Worm (Caenorhabditis elegans) whole organism, mixed stage, embryonic: Measurements from ENCODE around the gene srt-12.
"Not testable (repeated sequence)": the region's sequence is repeated elsewhere in the genome, so short reads cannot be mapped to it uniquely, and the experiment has no call there.

Experiments used
- M03D4.4 ChIP-seq: sonication (generic microtip); optimal IDR thresholded peaks from 2 replicates; lab custom pipeline; 2017; ENCODE audit warnings: mild to moderate bottlenecking, missing genetic modification characterization, missing compliant biosample characterization
- bed-3 ChIP-seq: fragments of 200-800 bp; sonication (Bioruptor generic); optimal IDR thresholded peaks from 3 replicates; lab custom pipeline; 2018; ENCODE audit warnings: mild to moderate bottlenecking, missing genetic modification characterization, moderate library complexity, missing compliant biosample characterization
- blmp-1 ChIP-seq: fragments of 150-350 bp; optimal IDR thresholded peaks from 2 replicates; lab custom pipeline; 2014; ENCODE audit warnings: missing biosample characterization, missing genetic modification characterization
- ceh-39 ChIP-seq: fragments of 150-350 bp; optimal IDR thresholded peaks from 2 replicates; lab custom pipeline; 2014; ENCODE audit warnings: missing biosample characterization, missing genetic modification characterization
- ceh-43 ChIP-seq: fragments of 200-800 bp; sonication (Bioruptor generic); optimal IDR thresholded peaks from 2 replicates; lab custom pipeline; 2018; ENCODE audit warnings: mild to moderate bottlenecking, missing genetic modification characterization, moderate library complexity, missing compliant biosample characterization
- ceh-83 ChIP-seq: fragments of 200-800 bp; sonication (Bioruptor generic); optimal IDR thresholded peaks from 2 replicates; lab custom pipeline; 2018; ENCODE audit warnings: mild to moderate bottlenecking, missing genetic modification characterization, missing compliant biosample characterization
- cnd-1 ChIP-seq: fragments of 200-800 bp; sonication (Bioruptor generic); optimal IDR thresholded peaks from 2 replicates; lab custom pipeline; 2018; ENCODE audit warnings: mild to moderate bottlenecking, missing genetic modification characterization, missing compliant biosample characterization
- drap-1 ChIP-seq: fragments of 200-800 bp; sonication (Bioruptor generic); optimal IDR thresholded peaks from 3 replicates; lab custom pipeline; 2018; ENCODE audit warnings: mild to moderate bottlenecking, missing genetic modification characterization, missing compliant biosample characterization
- elt-1 ChIP-seq: sonication (generic microtip); optimal IDR thresholded peaks from 2 replicates; lab custom pipeline; 2017; ENCODE audit warnings: missing genetic modification characterization, mild to moderate bottlenecking, missing compliant biosample characterization, antibody characterized with exemption, moderate library complexity, borderline replicate concordance; ENCODE audit not compliant: insufficient read depth
- elt-3 ChIP-seq: fragments of 150-350 bp; optimal IDR thresholded peaks from 2 replicates; lab custom pipeline; 2014; ENCODE audit warnings: missing biosample characterization, missing genetic modification characterization
- flh-1 ChIP-seq: fragments of 200-800 bp; sonication (Bioruptor generic); optimal IDR thresholded peaks from 2 replicates; lab custom pipeline; 2018; ENCODE audit warnings: mild to moderate bottlenecking, missing genetic modification characterization, moderate library complexity, missing compliant biosample characterization
- hlh-1 ChIP-seq: fragments of 150-350 bp; optimal IDR thresholded peaks from 2 replicates; lab custom pipeline; 2014; ENCODE audit warnings: missing biosample characterization, missing genetic modification reagents, missing genetic modification characterization
- lin-13 ChIP-seq: fragments of 150-350 bp; optimal IDR thresholded peaks from 2 replicates; lab custom pipeline; 2014; ENCODE audit warnings: missing biosample characterization, missing genetic modification characterization
- lin-32 ChIP-seq: fragments of 200-800 bp; sonication (Bioruptor generic); optimal IDR thresholded peaks from 2 replicates; lab custom pipeline; 2018; ENCODE audit warnings: mild to moderate bottlenecking, missing genetic modification characterization, missing compliant biosample characterization
- lsy-2 ChIP-seq: fragments of 150-350 bp; optimal IDR thresholded peaks from 2 replicates; lab custom pipeline; 2014; ENCODE audit warnings: missing biosample characterization, missing genetic modification characterization
- mab-5 ChIP-seq: fragments of 150-350 bp; optimal IDR thresholded peaks from 2 replicates; lab custom pipeline; 2014; ENCODE audit warnings: missing biosample characterization, missing genetic modification characterization
- mep-1 ChIP-seq: fragments of 150-350 bp; optimal IDR thresholded peaks from 2 replicates; lab custom pipeline; 2017; ENCODE audit warnings: missing biosample characterization, missing genetic modification reagents, missing genetic modification characterization, inconsistent platforms
- mls-2 ChIP-seq: sonication (generic microtip); optimal IDR thresholded peaks from 2 replicates; lab custom pipeline; 2016; ENCODE audit warnings: mild to moderate bottlenecking, missing genetic modification characterization, moderate library complexity, missing compliant biosample characterization
- nhr-12 ChIP-seq: fragments of 150-350 bp; optimal IDR thresholded peaks from 2 replicates; lab custom pipeline; 2014; ENCODE audit warnings: missing biosample characterization, missing genetic modification characterization
- nhr-237 ChIP-seq: fragments of 150-350 bp; optimal IDR thresholded peaks from 2 replicates; lab custom pipeline; 2014; ENCODE audit warnings: missing biosample characterization, missing genetic modification characterization
- nhr-28 ChIP-seq: fragments of 150-350 bp; optimal IDR thresholded peaks from 2 replicates; lab custom pipeline; 2014; ENCODE audit warnings: missing biosample characterization, missing genetic modification characterization
- nhr-76 ChIP-seq: sonication (generic microtip); optimal IDR thresholded peaks from 2 replicates; lab custom pipeline; 2017; ENCODE audit warnings: missing biosample characterization, missing genetic modification characterization
- pha-4 ChIP-seq: fragments of 150-350 bp; optimal IDR thresholded peaks from 2 replicates; lab custom pipeline; 2018; ENCODE audit warnings: missing biosample characterization, missing genetic modification reagents, missing genetic modification characterization
- sem-2 ChIP-seq: fragments of 200-800 bp; sonication (Bioruptor generic); optimal IDR thresholded peaks from 2 replicates; lab custom pipeline; 2018; ENCODE audit warnings: mild to moderate bottlenecking, missing genetic modification characterization, missing compliant biosample characterization
- snpc-4 ChIP-seq: fragments of 150-350 bp; optimal IDR thresholded peaks from 2 replicates; lab custom pipeline; 2014; ENCODE audit warnings: missing biosample characterization, missing genetic modification characterization
- sptf-1 ChIP-seq: sonication (generic microtip); optimal IDR thresholded peaks from 2 replicates; lab custom pipeline; 2017; ENCODE audit warnings: mild to moderate bottlenecking, missing genetic modification characterization, moderate library complexity, missing compliant biosample characterization
- tbx-8 ChIP-seq: fragments of 200-800 bp; sonication (Bioruptor generic); optimal IDR thresholded peaks from 2 replicates; lab custom pipeline; 2018; ENCODE audit warnings: mild to moderate bottlenecking, missing genetic modification characterization, moderate library complexity, missing compliant biosample characterization
- unc-120 ChIP-seq: sonication (generic microtip); optimal IDR thresholded peaks from 2 replicates; lab custom pipeline; 2017; ENCODE audit warnings: missing genetic modification characterization, missing compliant biosample characterization; ENCODE audit not compliant: poor library complexity, severe bottlenecking
- unc-39 ChIP-seq: fragments of 150-350 bp; optimal IDR thresholded peaks from 2 replicates; lab custom pipeline; 2014; ENCODE audit warnings: missing biosample characterization, missing genetic modification characterization
- unc-62 ChIP-seq: fragments of 150-350 bp; optimal IDR thresholded peaks from 2 replicates; lab custom pipeline; 2014; ENCODE audit warnings: missing biosample characterization, missing genetic modification reagents, missing genetic modification characterization
- ztf-11 ChIP-seq: fragments of 150-350 bp; optimal IDR thresholded peaks from 2 replicates; lab custom pipeline; 2014; ENCODE audit warnings: missing biosample characterization, missing genetic modification characterization

Gene srt-12

ce11 chrV:4216902-4217301 is 25.4 kb downstream of the srt-12 start:
- TF ChIP-seq ceh-39 (tag; lab: Kevin White, UChicago): no peak
- no peak for TF ChIP-seq nhr-237 (tag; lab: Kevin White, UChicago)
- TF ChIP-seq snpc-4 (tag; lab: Kevin White, UChicago): no peak
- no peak for TF ChIP-seq ceh-83
- no peak for TF ChIP-seq hlh-1 (tag; lab: Kevin White, UChicago)
- no peak for TF ChIP-seq unc-39 (tag; lab: Kevin White, UChicago)
- no peak for TF ChIP-seq unc-120 (tag; lab: Kevin White, UChicago)
- TF ChIP-seq blmp-1 (tag; lab: Kevin White, UChicago): no peak

DNA sequence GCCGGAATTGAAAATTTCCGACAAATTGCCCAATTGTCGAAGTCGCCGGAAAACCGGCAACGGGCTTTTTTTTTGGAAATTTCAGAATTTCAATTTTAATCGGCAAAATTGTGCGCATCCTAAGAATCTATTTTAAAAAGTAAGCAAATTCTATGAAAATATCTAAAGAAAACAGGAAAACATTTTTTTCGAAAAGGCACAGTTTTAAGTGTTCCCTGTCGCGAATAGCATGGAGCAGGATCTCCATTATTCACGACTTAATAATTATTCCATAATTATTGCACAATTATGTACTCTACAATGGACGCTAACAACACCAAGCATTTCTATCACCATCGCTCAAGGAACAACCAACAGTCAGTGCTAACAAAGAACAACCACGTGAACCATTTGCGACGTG is 26.5 kb downstream of the srt-12 start, which contains the start of gene H43I07.4:
H43I07.4 (plus strand) TSS at position 301 of the 400 bp plus-strand sequence.
- TF ChIP-seq pha-4 (tag; lab: Kevin White, UChicago); lin-13; tbx-8 (GFP tag; lab: Kevin White, UChicago): not testable (repeated sequence)
- TF ChIP-seq, all 35 proteins: peak for 0; not testable (repeated sequence) for 35

ce11 chrV:4211521-4211920 is 30.8 kb downstream of the srt-12 start:
- no peak for TF ChIP-seq blmp-1 (tag; lab: Kevin White, UChicago)
- TF ChIP-seq flh-1 (GFP tag; lab: Kevin White, UChicago): no peak
- no peak for TF ChIP-seq lin-32 (GFP tag; lab: Kevin White, UChicago)
- no peak for TF ChIP-seq unc-62 (GFP tag; lab: Kevin White, UChicago)
- TF ChIP-seq ceh-39 (tag; lab: Kevin White, UChicago): no peak
- no peak for TF ChIP-seq ceh-83
- TF ChIP-seq ztf-11 (tag; lab: Kevin White, UChicago): no peak
- no peak for TF ChIP-seq sptf-1 (tag; lab: Kevin White, UChicago)
- TF ChIP-seq unc-120 (tag; lab: Kevin White, UChicago): no peak
- TF ChIP-seq bed-3: no peak
- TF ChIP-seq mep-1: no peak
- no peak for TF ChIP-seq mab-5 (tag; lab: Kevin White, UChicago)
- TF ChIP-seq pha-4 (tag; lab: Kevin White, UChicago): no peak
- TF ChIP-seq, all 35 proteins: peak for 0

- no peak for TF ChIP-seq lin-13
- no peak for TF ChIP-seq sem-2 (GFP tag; lab: Kevin White, UChicago)
- no peak for TF ChIP-seq flh-1 (GFP tag; lab: Kevin White, UChicago)
- no peak for TF ChIP-seq lin-32 (GFP tag; lab: Kevin White, UChicago)
- TF ChIP-seq ceh-83: no peak
- no peak for TF ChIP-seq elt-3
- TF ChIP-seq nhr-76 (tag; lab: Kevin White, UChicago): no peak
- no peak for TF ChIP-seq nhr-28 (tag; lab: Kevin White, UChicago)
- no peak for TF ChIP-seq elt-1
- TF ChIP-seq blmp-1 (tag; lab: Kevin White, UChicago): no peak
- TF ChIP-seq mab-5 (tag; lab: Kevin White, UChicago): no peak
- no peak for TF ChIP-seq nhr-237 (tag; lab: Kevin White, UChicago)
- TF ChIP-seq ztf-11 (tag; lab: Kevin White, UChicago): no peak
- no peak for TF ChIP-seq snpc-4 (tag; lab: Kevin White, UChicago)
- TF ChIP-seq ceh-43 (GFP tag; lab: Kevin White, UChicago): no peak
- TF ChIP-seq cnd-1: no peak
- no peak for TF ChIP-seq unc-39 (tag; lab: Kevin White, UChicago)
- TF ChIP-seq unc-120 (tag; lab: Kevin White, UChicago): no peak
- TF ChIP-seq mls-2: no peak
- TF ChIP-seq nhr-12 (tag; lab: Kevin White, UChicago): no peak
These were observed 37.9 kb downstream of the srt-12 start, which contains the start of gene H43I07.1 for ce11 chrV:4204421-4204820. H43I07.1 (plus strand) TSS chrV:4204721.

ce11 chrV:4199185-4199584 is 43.1 kb downstream of the srt-12 start, which contains the start of gene rpac-40:
rpac-40 (plus strand) TSS chrV:4199485.
- no peak for TF ChIP-seq ceh-43 (GFP tag; lab: Kevin White, UChicago)
- TF ChIP-seq mls-2: no peak
- no peak for TF ChIP-seq drap-1 (GFP tag; lab: Kevin White, UChicago)
- no peak for TF ChIP-seq elt-3
- TF ChIP-seq unc-120 (tag; lab: Kevin White, UChicago): no peak
- no peak for TF ChIP-seq M03D4.4 (tag; lab: Kevin White, UChicago)
- no peak for TF ChIP-seq lsy-2 (tag; lab: Kevin White, UChicago)
- TF ChIP-seq sptf-1 (tag; lab: Kevin White, UChicago): no peak
- no peak for TF ChIP-seq cnd-1
